Worm (Caenorhabditis elegans): ENCODE data around the gene srab-1.

DNA sequence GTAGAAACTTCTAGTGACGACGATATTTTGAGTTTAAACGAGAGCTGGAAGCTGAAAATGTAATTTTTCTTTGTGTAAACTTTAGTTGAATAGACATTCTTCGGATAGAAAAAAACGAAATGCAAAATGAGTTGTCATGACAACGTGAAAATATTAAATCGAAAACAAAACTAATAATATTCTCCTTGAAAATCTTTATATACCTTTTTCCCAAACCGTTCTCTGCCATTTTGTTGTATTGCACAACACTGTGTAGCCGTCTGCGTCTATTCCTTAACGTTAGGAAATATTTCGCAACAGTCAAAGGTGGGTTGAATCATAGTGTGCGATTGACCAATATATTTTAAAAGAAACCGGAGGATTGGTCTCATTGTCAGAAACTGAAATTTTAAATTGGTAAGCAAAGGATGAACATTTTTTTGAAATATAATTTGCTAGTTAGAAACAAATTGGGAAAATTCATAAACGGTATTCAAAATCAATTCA is 21.0 kb downstream of the srab-1 start, which contains the start of gene Y58A7A.3:
- no peak for TF ChIP-seq spr-3 (GFP tag; optimal IDR thresholded peaks at IDR 0.05)
- no peak for TF ChIP-seq jun-1 (tag; optimal IDR thresholded peaks at IDR 0.05)
- no peak for TF ChIP-seq lin-1 (GFP tag; IDR thresholded peaks at IDR 0.05)
- TF ChIP-seq pha-4 (GFP tag; IDR thresholded peaks at IDR 0.05): no peak
- no peak for TF ChIP-seq pha-4 (tag; optimal IDR thresholded peaks at IDR 0.05)
- TF ChIP-seq egl-27 (tag; optimal IDR thresholded peaks at IDR 0.05): no peak
- no peak for TF ChIP-seq arid-1 (GFP tag; conservative IDR thresholded peaks at IDR 0.05)
- no peak for TF ChIP-seq F49E8.2 (tag; optimal IDR thresholded peaks at IDR 0.05; ENCODE audit: borderline replicate concordance)
- no peak for TF ChIP-seq tra-1 (GFP tag; IDR thresholded peaks at IDR 0.05)
- TF ChIP-seq nhr-237 (tag; optimal IDR thresholded peaks at IDR 0.05): no peak
- TF ChIP-seq ama-1 (optimal IDR thresholded peaks at IDR 0.05): no peak
